Worm (Caenorhabditis elegans) whole organism, L2 larva: Measurements from ENCODE around the gene W09D6.5.

Source experiments
- aly-2 ChIP-seq: fragments of 150-350 bp; optimal IDR thresholded peaks from 2 replicates; lab custom pipeline; 2014; ENCODE audit warnings: missing biosample characterization, missing genetic modification characterization
- egl-27 ChIP-seq: sonication (generic microtip); optimal IDR thresholded peaks from 3 replicates; lab custom pipeline; 2017; ENCODE audit warnings: missing biosample characterization, missing genetic modification reagents, missing genetic modification characterization
- elt-1 ChIP-seq: fragments of 150-350 bp; optimal IDR thresholded peaks from 2 replicates; lab custom pipeline; 2014; ENCODE audit warnings: missing biosample characterization, missing genetic modification characterization
- lin-13 ChIP-seq: fragments of 150-350 bp; optimal IDR thresholded peaks from 2 replicates; lab custom pipeline; 2014; ENCODE audit warnings: missing biosample characterization, missing genetic modification reagents, missing genetic modification characterization
- nhr-12 ChIP-seq: fragments of 150-350 bp; optimal IDR thresholded peaks from 2 replicates; lab custom pipeline; 2014; ENCODE audit warnings: missing biosample characterization, missing genetic modification characterization
- nhr-129 ChIP-seq: fragments of 150-350 bp; optimal IDR thresholded peaks from 2 replicates; lab custom pipeline; 2014; ENCODE audit warnings: missing biosample characterization, missing genetic modification characterization
- nhr-21 ChIP-seq: fragments of 150-350 bp; optimal IDR thresholded peaks from 2 replicates; lab custom pipeline; 2014; ENCODE audit warnings: missing biosample characterization, missing genetic modification characterization
- nhr-237 ChIP-seq: fragments of 150-350 bp; optimal IDR thresholded peaks from 2 replicates; lab custom pipeline; 2014; ENCODE audit warnings: missing biosample characterization, missing genetic modification characterization
- sma-3 ChIP-seq: sonication (generic microtip); optimal IDR thresholded peaks from 2 replicates; lab custom pipeline; 2016; ENCODE audit warnings: missing genetic modification reagents, missing genetic modification characterization, missing compliant biosample characterization
- snpc-4 ChIP-seq: fragments of 150-350 bp; optimal IDR thresholded peaks from 2 replicates; lab custom pipeline; 2014; ENCODE audit warnings: missing biosample characterization, missing genetic modification characterization
- unc-62 ChIP-seq: fragments of 150-350 bp; optimal IDR thresholded peaks from 2 replicates; lab custom pipeline; 2014; ENCODE audit warnings: missing biosample characterization, missing genetic modification reagents, missing genetic modification characterization

ce11 chrIII:11077404-11077803, 10.9 kb upstream of the W09D6.5 start, which contains the start of gene str-246:
- no peak for TF ChIP-seq lin-13 (GFP tag; lab: Kevin White, UChicago)
- TF ChIP-seq unc-62 (GFP tag; lab: Kevin White, UChicago): no peak
- TF ChIP-seq nhr-237 (tag; lab: Kevin White, UChicago): no peak
- TF ChIP-seq aly-2: no peak
- no peak for TF ChIP-seq nhr-129 (tag; lab: Kevin White, UChicago)
- no peak for TF ChIP-seq elt-1
- TF ChIP-seq egl-27 (tag; lab: Kevin White, UChicago): no peak
- TF ChIP-seq nhr-12 (tag; lab: Kevin White, UChicago): no peak
- TF ChIP-seq sma-3 (GFP tag; lab: Kevin White, UChicago): no peak
- no peak for TF ChIP-seq nhr-21 (tag; lab: Kevin White, UChicago)
- no peak for TF ChIP-seq snpc-4 (tag; lab: Kevin White, UChicago)
